Worm (Caenorhabditis elegans) whole organism, young adult: ENCODE measurements around the gene C18H7.7.

Experiments
- dox-1 ChIP-seq: fragments of 200-800 bp; sonication (Bioruptor generic); IDR thresholded peaks from 2 replicates; pipeline ENCODE4 v1.3.6; 2022; ENCODE audit warnings: missing genetic modification reagents, missing genetic modification characterization, missing compliant biosample characterization
- egrh-3 ChIP-seq: fragments of 200-800 bp; sonication (Bioruptor generic); IDR thresholded peaks from 2 replicates; pipeline ENCODE4 v1.3.6; 2022; ENCODE audit warnings: missing genetic modification reagents, missing genetic modification characterization, missing compliant biosample characterization
- nfya-1 ChIP-seq: sonication (generic microtip); optimal IDR thresholded peaks from 2 replicates; lab custom pipeline; 2017; ENCODE audit warnings: antibody characterized with exemption, missing compliant biosample characterization, missing genetic modification characterization, borderline replicate concordance; ENCODE audit not compliant: insufficient read depth
- repo-1 ChIP-seq: sonication (generic microtip); optimal IDR thresholded peaks from 2 replicates; lab custom pipeline; 2017; ENCODE audit warnings: mild to moderate bottlenecking, missing genetic modification characterization, missing compliant biosample characterization
- rpc-1 ChIP-seq, 2 experiments: fragments of 150-350 bp in 1 of 2; sonication (generic microtip) in 1 of 2; optimal IDR thresholded peaks; 2 replicates each; lab custom pipeline; 2014 to 2018; ENCODE audit warnings: missing biosample characterization in 1 of 2, missing genetic modification characterization in 1 of 2, missing genetic modification reagents in 1 of 2, missing genotype in 1 of 2
- sea-2 ChIP-seq: fragments of 200-800 bp; sonication (Bioruptor generic); IDR thresholded peaks from 2 replicates; pipeline ENCODE4 v1.3.6; 2022; ENCODE audit warnings: missing genetic modification characterization, missing compliant biosample characterization
- snpc-1.3 ChIP-seq: sonication (generic microtip); optimal IDR thresholded peaks from 2 replicates; lab custom pipeline; 2017; ENCODE audit warnings: missing genetic modification characterization, mild to moderate bottlenecking, missing compliant biosample characterization, antibody characterized with exemption, moderate library complexity, missing genotype, missing genetic modification reagents; ENCODE audit not compliant: insufficient read depth
- tbx-9 ChIP-seq: sonication (generic microtip); optimal IDR thresholded peaks from 2 replicates; lab custom pipeline; 2016; ENCODE audit warnings: borderline replicate concordance, missing genetic modification characterization, inconsistent platforms, missing compliant biosample characterization

Gene C18H7.7

ce11 chrIV:545852-546251 lies 50.3 kb downstream of the C18H7.7 start:
- no peak for TF ChIP-seq rpc-1 (optimal IDR thresholded peaks at IDR 0.05; lab: Kevin White, UChicago)
- no peak for TF ChIP-seq rpc-1 (tag; optimal IDR thresholded peaks at IDR 0.05; lab: Kevin White, UChicago)
- TF ChIP-seq dox-1 (GFP tag; lab: Robert Waterston, UW) = no peak
- TF ChIP-seq nfya-1 (tag; lab: Kevin White, UChicago) = no peak
- no peak for TF ChIP-seq tbx-9 (tag; lab: Kevin White, UChicago)
- no peak for TF ChIP-seq sea-2 (GFP tag; lab: Robert Waterston, UW)
- no peak for TF ChIP-seq egrh-3 (GFP tag; lab: Robert Waterston, UW)
- TF ChIP-seq repo-1 (tag; lab: Kevin White, UChicago) = no peak
- TF ChIP-seq snpc-1.3 (tag; lab: Kevin White, UChicago) = no peak
- TF ChIP-seq, all 124 proteins: peak for 0
